Fruit fly (Drosophila melanogaster) whole organism, prepupa: ENCODE measurements around the gene CG8507.

Source experiments
- Blimp-1 ChIP-seq: fragments of 200-800 bp; sonication (Bioruptor generic); optimal IDR thresholded peaks from 3 replicates; lab custom pipeline; 2017; ENCODE audit warnings: missing biosample characterization, missing genetic modification characterization, mild to moderate bottlenecking, moderate library complexity, missing genetic modification reagents
- CG16779 ChIP-seq: fragments of 200-800 bp; sonication (Bioruptor generic); optimal IDR thresholded peaks from 3 replicates; lab custom pipeline; 2017; ENCODE audit warnings: missing biosample characterization, mild to moderate bottlenecking, missing genetic modification characterization
- CG34406 ChIP-seq: fragments of 200-800 bp; sonication (Bioruptor generic); optimal IDR thresholded peaks from 3 replicates; lab custom pipeline; 2016; ENCODE audit warnings: missing biosample characterization, missing genetic modification characterization
- Eip75B ChIP-seq: fragments of 200-800 bp; sonication (Bioruptor generic); optimal IDR thresholded peaks from 3 replicates; lab custom pipeline; 2016; ENCODE audit warnings: missing biosample characterization, missing genetic modification characterization
- Ets21C ChIP-seq: fragments of 200-800 bp; sonication (Bioruptor generic); optimal IDR thresholded peaks from 3 replicates; lab custom pipeline; 2016; ENCODE audit warnings: missing biosample characterization, missing genetic modification characterization
- Hr38 ChIP-seq: sonication (Bioruptor generic); optimal IDR thresholded peaks from 2 replicates; lab custom pipeline; 2016; ENCODE audit warnings: missing biosample characterization, missing genetic modification characterization
- Hr39 ChIP-seq: fragments of 200-800 bp; sonication (Bioruptor generic); optimal IDR thresholded peaks from 2 replicates; lab custom pipeline; 2016; ENCODE audit warnings: missing biosample characterization, missing genetic modification characterization
- Smox ChIP-seq: fragments of 200-800 bp; sonication (Bioruptor generic); optimal IDR thresholded peaks from 3 replicates; lab custom pipeline; 2016; ENCODE audit warnings: missing biosample characterization, missing genetic modification characterization
- Sox14 ChIP-seq: fragments of 200-800 bp; sonication (Bioruptor generic); optimal IDR thresholded peaks from 3 replicates; lab custom pipeline; 2016; ENCODE audit warnings: missing biosample characterization, missing genetic modification characterization
- salr ChIP-seq, 2 experiments: fragments of 200-800 bp; sonication (Bioruptor generic); optimal IDR thresholded peaks; 3 replicates each; lab custom pipeline; 2016 to 2018; ENCODE audit warnings: missing biosample characterization in 2 of 2, missing genetic modification characterization in 2 of 2, mild to moderate bottlenecking in 1 of 2
- topi ChIP-seq: fragments of 200-800 bp; sonication (Bioruptor generic); optimal IDR thresholded peaks from 3 replicates; lab custom pipeline; 2016; ENCODE audit warnings: missing biosample characterization, missing genetic modification characterization

dm6 chr3R:9821091-9821490 lies 29.8 kb downstream of the CG8507 start, which contains the start of gene CG42857:
- TF ChIP-seq Blimp-1 (GFP tag; lab: Kevin White, UChicago) (no peak), salr (GFP tag; optimal IDR thresholded peaks at IDR 0.05; lab: Kevin White, UChicago) (no peak), Sox14 (GFP tag; lab: Kevin White, UChicago) (no peak), CG16779 (tag; lab: Kevin White, UChicago) (no peak), Eip75B (no peak), Smox (GFP tag; lab: Kevin White, UChicago) (no peak), topi (no peak), Hr39 (GFP tag; lab: Kevin White, UChicago) (no peak), Ets21C (GFP tag; lab: Kevin White, UChicago) (no peak), Hr38 (GFP tag; lab: Kevin White, UChicago) (no peak), CG34406 (GFP tag; lab: Kevin White, UChicago) (no peak)
